Fruit fly (Drosophila melanogaster) whole organism, embryonic: ENCODE results near the gene CG15423.

ENCODE experiments used
- Antp ChIP-seq: fragments of 200-800 bp; sonication (Bioruptor generic); optimal IDR thresholded peaks from 3 replicates; lab custom pipeline; 2016; ENCODE audit warnings: missing biosample characterization, missing genetic modification characterization
- CG11504 ChIP-seq: fragments of 200-800 bp; sonication (Bioruptor generic); optimal IDR thresholded peaks from 3 replicates; lab custom pipeline; 2019; ENCODE audit warnings: missing biosample characterization, mild to moderate bottlenecking, missing genetic modification characterization, moderate library complexity
- CG12104 ChIP-seq: fragments of 200-800 bp; sonication (Bioruptor generic); optimal IDR thresholded peaks from 3 replicates; lab custom pipeline; 2016; ENCODE audit warnings: missing biosample characterization, missing genetic modification characterization
- CG13894 ChIP-seq: fragments of 200-800 bp; sonication (Bioruptor generic); optimal IDR thresholded peaks from 3 replicates; lab custom pipeline; 2018; ENCODE audit warnings: missing biosample characterization, mild to moderate bottlenecking, missing genetic modification characterization, moderate library complexity
- CG1602 ChIP-seq: fragments of 200-800 bp; sonication (Bioruptor generic); optimal IDR thresholded peaks from 3 replicates; lab custom pipeline; 2016; ENCODE audit warnings: missing biosample characterization, missing genetic modification characterization
- CG17568 ChIP-seq: fragments of 200-800 bp; sonication (Bioruptor generic); optimal IDR thresholded peaks from 2 replicates; lab custom pipeline; 2018; ENCODE audit warnings: missing biosample characterization, mild to moderate bottlenecking, missing genetic modification characterization, moderate library complexity
- CG18599 ChIP-seq: fragments of 200-800 bp; sonication (Bioruptor generic); optimal IDR thresholded peaks from 3 replicates; lab custom pipeline; 2017; ENCODE audit warnings: missing biosample characterization, missing genetic modification characterization, mild to moderate bottlenecking, moderate library complexity, missing genetic modification reagents
- CG2199 ChIP-seq: fragments of 200-800 bp; sonication (Bioruptor generic); IDR thresholded peaks from 3 replicates; pipeline ENCODE4 v1.3.6; 2022; ENCODE audit warnings: missing biosample characterization, missing genetic modification characterization
- CG2875 ChIP-seq: fragments of 200-800 bp; sonication (Bioruptor generic); optimal IDR thresholded peaks from 2 replicates; lab custom pipeline; 2017; ENCODE audit warnings: missing biosample characterization, mild to moderate bottlenecking, missing genetic modification characterization, missing genetic modification reagents
- CG34422 ChIP-seq: fragments of 200-800 bp; sonication (Bioruptor generic); IDR thresholded peaks from 3 replicates; pipeline ENCODE4 v1.3.6; 2022; ENCODE audit warnings: missing biosample characterization, missing genetic modification characterization
- CG3847 ChIP-seq: fragments of 200-800 bp; sonication (Bioruptor generic); IDR thresholded peaks from 2 replicates; pipeline ENCODE4 v1.3.6; 2022; ENCODE audit warnings: missing biosample characterization, missing genetic modification characterization
- CG4328 ChIP-seq: fragments of 200-800 bp; sonication (Bioruptor generic); optimal IDR thresholded peaks from 3 replicates; lab custom pipeline; 2017; ENCODE audit warnings: missing biosample characterization, missing genetic modification reagents, missing genetic modification characterization
- CG4820 ChIP-seq: fragments of 200-800 bp; sonication (Bioruptor generic); optimal IDR thresholded peaks from 3 replicates; lab custom pipeline; 2016; ENCODE audit warnings: missing biosample characterization, missing genetic modification characterization
- CG6689 ChIP-seq: fragments of 200-800 bp; sonication (Bioruptor generic); IDR thresholded peaks from 2 replicates; pipeline ENCODE4 v1.3.6; 2022; ENCODE audit warnings: missing biosample characterization, missing genetic modification characterization
- CG6813 ChIP-seq: fragments of 200-800 bp; sonication (Bioruptor generic); optimal IDR thresholded peaks from 2 replicates; lab custom pipeline; 2017; ENCODE audit warnings: missing biosample characterization, missing genetic modification characterization, mild to moderate bottlenecking, moderate library complexity, missing genetic modification reagents
- CG7372 ChIP-seq: fragments of 200-800 bp; sonication (Bioruptor generic); IDR thresholded peaks from 2 replicates; pipeline ENCODE4 v1.3.6; 2022; ENCODE audit warnings: missing biosample characterization, missing genetic modification characterization
- CG7786 ChIP-seq: fragments of 200-800 bp; sonication (Bioruptor generic); optimal IDR thresholded peaks from 2 replicates; lab custom pipeline; 2016; ENCODE audit warnings: missing biosample characterization, missing genetic modification characterization
- CG7839 ChIP-seq: fragments of 200-800 bp; sonication (Bioruptor generic); optimal IDR thresholded peaks from 3 replicates; lab custom pipeline; 2018; ENCODE audit warnings: missing biosample characterization, mild to moderate bottlenecking, missing genetic modification characterization, moderate library complexity
- Camta ChIP-seq: fragments of 200-800 bp; sonication (Bioruptor generic); optimal IDR thresholded peaks from 2 replicates; lab custom pipeline; 2016; ENCODE audit warnings: missing biosample characterization, missing genetic modification characterization
- CkIIα-i1 ChIP-seq: fragments of 200-800 bp; sonication (Bioruptor generic); IDR thresholded peaks from 2 replicates; pipeline ENCODE4 v1.3.6; 2022; ENCODE audit warnings: missing biosample characterization, missing genetic modification characterization
- D19B ChIP-seq: fragments of 200-800 bp; sonication (Bioruptor generic); optimal IDR thresholded peaks from 2 replicates; lab custom pipeline; 2017; ENCODE audit warnings: missing biosample characterization, mild to moderate bottlenecking, missing genetic modification characterization
- Deaf1 ChIP-seq: fragments of 200-800 bp; optimal IDR thresholded peaks from 3 replicates; lab custom pipeline; 2019; ENCODE audit warnings: missing biosample characterization, mild to moderate bottlenecking, missing genetic modification characterization, moderate library complexity
- HmgZ ChIP-seq: fragments of 200-800 bp; sonication (Bioruptor generic); optimal IDR thresholded peaks from 2 replicates; lab custom pipeline; 2018; ENCODE audit warnings: missing biosample characterization, mild to moderate bottlenecking, missing genetic modification characterization
- Hmr ChIP-seq: fragments of 200-800 bp; sonication (Bioruptor generic); optimal IDR thresholded peaks from 3 replicates; lab custom pipeline; 2017; ENCODE audit warnings: mild to moderate bottlenecking, missing biosample characterization, missing genetic modification reagents, missing genetic modification characterization
- MESR4 ChIP-seq: fragments of 200-800 bp; sonication (Bioruptor generic); optimal IDR thresholded peaks from 2 replicates; lab custom pipeline; 2018; ENCODE audit warnings: missing biosample characterization, mild to moderate bottlenecking, missing genetic modification characterization, moderate library complexity
- Mes4 ChIP-seq: fragments of 200-800 bp; sonication (Bioruptor generic); optimal IDR thresholded peaks from 2 replicates; lab custom pipeline; 2016; ENCODE audit warnings: missing biosample characterization, missing genetic modification characterization
- Pdp1 ChIP-seq, 2 experiments: fragments of 200-800 bp; sonication (Bioruptor generic); optimal IDR thresholded peaks; 3 replicates each; lab custom pipeline; 2016; ENCODE audit warnings: missing biosample characterization in 2 of 2, missing genetic modification characterization in 2 of 2, mild to moderate bottlenecking in 1 of 2, moderate library complexity in 1 of 2
- Six4 ChIP-seq: fragments of 200-800 bp; sonication (Bioruptor generic); optimal IDR thresholded peaks from 2 replicates; lab custom pipeline; 2016; ENCODE audit warnings: missing biosample characterization, missing genetic modification characterization
- Sox102F ChIP-seq: fragments of 200-800 bp; sonication (Bioruptor generic); optimal IDR thresholded peaks from 2 replicates; lab custom pipeline; 2018; ENCODE audit warnings: missing biosample characterization, mild to moderate bottlenecking, missing genetic modification characterization, moderate library complexity
- Sry-δ ChIP-seq: fragments of 200-800 bp; sonication (Bioruptor generic); optimal IDR thresholded peaks from 2 replicates; lab custom pipeline; 2016; ENCODE audit warnings: missing biosample characterization, missing genetic modification characterization
- al ChIP-seq: fragments of 200-800 bp; sonication (Bioruptor generic); IDR thresholded peaks from 2 replicates; pipeline ENCODE4 v1.3.6; 2022; ENCODE audit warnings: missing biosample characterization, missing genetic modification characterization
- ase ChIP-seq: fragments of 200-800 bp; sonication (Bioruptor generic); IDR thresholded peaks from 3 replicates; pipeline ENCODE4 v1.3.6; 2022; ENCODE audit warnings: missing biosample characterization, missing genetic modification characterization
- chif ChIP-seq, 2 experiments: fragments of 200-800 bp; sonication (Bioruptor generic); optimal IDR thresholded peaks; 3 replicates each; lab custom pipeline; 2016; ENCODE audit warnings: missing biosample characterization in 2 of 2, missing genetic modification characterization in 2 of 2
- chm ChIP-seq: fragments of 200-800 bp; sonication (Bioruptor generic); IDR thresholded peaks from 2 replicates; pipeline ENCODE4 v1.3.6; 2022; ENCODE audit warnings: missing biosample characterization, missing genetic modification characterization
- crol ChIP-seq: fragments of 200-800 bp; sonication (Bioruptor generic); IDR thresholded peaks from 2 replicates; pipeline ENCODE4 v1.3.6; 2022; ENCODE audit warnings: missing biosample characterization, missing genetic modification characterization
- ems ChIP-seq: fragments of 200-800 bp; sonication (Bioruptor generic); optimal IDR thresholded peaks from 3 replicates; lab custom pipeline; 2016; ENCODE audit warnings: missing biosample characterization, missing genetic modification characterization
- eve ChIP-seq, 2 experiments: fragments of >200 bp; optimal IDR thresholded peaks; 2 replicates each; lab custom pipeline; 2017; ENCODE audit warnings: missing biosample characterization in 2 of 2, missing genetic modification characterization in 2 of 2
- ftz-f1 ChIP-seq: fragments of 200-800 bp; sonication (Bioruptor generic); optimal IDR thresholded peaks from 2 replicates; lab custom pipeline; 2016; ENCODE audit warnings: missing biosample characterization, missing genetic modification characterization
- ind ChIP-seq: fragments of 200-800 bp; sonication (Bioruptor generic); optimal IDR thresholded peaks from 3 replicates; lab custom pipeline; 2016; ENCODE audit warnings: missing biosample characterization, missing genetic modification characterization
- knrl ChIP-seq: fragments of 200-800 bp; sonication (Bioruptor generic); IDR thresholded peaks from 3 replicates; pipeline ENCODE4 v1.3.6; 2022; ENCODE audit warnings: missing biosample characterization, missing genetic modification characterization; ENCODE audit not compliant: partially characterized antibody
- lola ChIP-seq, 3 experiments: fragments of >200 bp in 2 of 3; fragments of 200-800 bp in 1 of 3; sonication (Bioruptor generic) in 1 of 3; optimal IDR thresholded peaks; 2 replicates each; lab custom pipeline; 2017 to 2019; ENCODE audit warnings: missing biosample characterization in 3 of 3, missing genetic modification characterization in 3 of 3, mild to moderate bottlenecking in 1 of 3, moderate library complexity in 1 of 3
- oc ChIP-seq: fragments of 200-800 bp; sonication (Bioruptor generic); optimal IDR thresholded peaks from 2 replicates; lab custom pipeline; 2018; ENCODE audit warnings: missing biosample characterization, mild to moderate bottlenecking, missing genetic modification characterization, moderate library complexity
- org-1 ChIP-seq: fragments of 200-800 bp; sonication (Bioruptor generic); optimal IDR thresholded peaks from 2 replicates; lab custom pipeline; 2017; ENCODE audit warnings: missing biosample characterization, missing genetic modification characterization
- rib ChIP-seq: fragments of 200-800 bp; sonication (Bioruptor generic); IDR thresholded peaks from 2 replicates; pipeline ENCODE4 v1.3.6; 2022; ENCODE audit warnings: missing biosample characterization, missing genetic modification characterization
- salm ChIP-seq: fragments of 200-800 bp; sonication (Bioruptor generic); optimal IDR thresholded peaks from 2 replicates; lab custom pipeline; 2018; ENCODE audit warnings: missing biosample characterization, mild to moderate bottlenecking, missing genetic modification characterization
- sqz ChIP-seq: fragments of 200-800 bp; sonication (Bioruptor generic); optimal IDR thresholded peaks from 3 replicates; lab custom pipeline; 2018; ENCODE audit warnings: missing biosample characterization, mild to moderate bottlenecking, missing genetic modification characterization
- stwl ChIP-seq: fragments of 200-800 bp; sonication (Bioruptor generic); optimal IDR thresholded peaks from 3 replicates; lab custom pipeline; 2018; ENCODE audit warnings: missing biosample characterization, mild to moderate bottlenecking, missing genetic modification characterization, moderate library complexity
- tin ChIP-seq: fragments of 200-800 bp; sonication (Bioruptor generic); optimal IDR thresholded peaks from 3 replicates; lab custom pipeline; 2016; ENCODE audit warnings: missing biosample characterization, missing genetic modification characterization
- tup ChIP-seq: fragments of 200-800 bp; sonication (Bioruptor generic); optimal IDR thresholded peaks from 2 replicates; lab custom pipeline; 2016; ENCODE audit warnings: missing biosample characterization, mild to moderate bottlenecking, missing genetic modification characterization, moderate library complexity

The CG15423 gene

dm6 chr2L:4028697-4029096 lies 22.9 kb downstream of the CG15423 start (continued):
- TF ChIP-seq CG17568 (GFP tag; lab: Kevin White, UChicago), result no peak
- no peak for TF ChIP-seq CG6689 (GFP tag; lab: Robert Waterston, UW)
- no peak for TF ChIP-seq MESR4 (GFP tag; lab: Kevin White, UChicago)
- TF ChIP-seq CG7786 (GFP tag; lab: Kevin White, UChicago), result no peak
- TF ChIP-seq lola (GFP tag; optimal IDR thresholded peaks at IDR 0.05; lab: Kevin White, UChicago), result no peak
- TF ChIP-seq ftz-f1 (GFP tag; lab: Kevin White, UChicago), result no peak
- no peak for TF ChIP-seq stwl (tag; lab: Kevin White, UChicago)
- no peak for TF ChIP-seq chif (GFP tag; optimal IDR thresholded peaks at IDR 0.05; lab: Kevin White, UChicago)
- TF ChIP-seq chm (GFP tag; lab: Robert Waterston, UW), result no peak
- no peak for TF ChIP-seq salm (tag; lab: Kevin White, UChicago)
- no peak for TF ChIP-seq CkIIα-i1 (GFP tag; lab: Robert Waterston, UW)
- TF ChIP-seq CG1602 (GFP tag; lab: Kevin White, UChicago), result no peak
- TF ChIP-seq sqz (GFP tag; lab: Kevin White, UChicago), result no peak
- TF ChIP-seq HmgZ (tag; lab: Kevin White, UChicago), result no peak
- TF ChIP-seq al (GFP tag; lab: Robert Waterston, UW), result no peak
- TF ChIP-seq CG18599, result no peak
- TF ChIP-seq oc (tag; lab: Kevin White, UChicago), result peak; percentile 17
- no peak for TF ChIP-seq CG7372 (GFP tag; lab: Robert Waterston, UW)
- TF ChIP-seq Deaf1, result no peak
- TF ChIP-seq CG12104 (GFP tag; lab: Kevin White, UChicago), result no peak
- no peak for TF ChIP-seq CG3847 (GFP tag; lab: Robert Waterston, UW)
- no peak for TF ChIP-seq Sox102F (GFP tag; lab: Kevin White, UChicago)
- TF ChIP-seq eve (GFP tag; optimal IDR thresholded peaks at IDR 0.05; lab: Kevin White, UChicago), result no peak
- no peak for TF ChIP-seq tup (GFP tag; lab: Kevin White, UChicago)
- peak; percentile 69; the same call in 2 of the 3 replicates for TF ChIP-seq CG2199 (GFP tag; lab: Robert Waterston, UW)
- TF ChIP-seq crol (GFP tag; lab: Robert Waterston, UW), result peak; percentile 88

- TF ChIP-seq ems (GFP tag; lab: Kevin White, UChicago), result peak; percentile 60
- peak; percentile 93 for TF ChIP-seq CG11504 (tag; lab: Kevin White, UChicago)
- TF ChIP-seq CG4328, result no peak
- TF ChIP-seq CG4820 (GFP tag; lab: Kevin White, UChicago), result peak; percentile 85
- TF ChIP-seq Antp, result peak; percentile 76
- TF ChIP-seq D19B (GFP tag; lab: Kevin White, UChicago), result peak; percentile 90
- peak; percentile 80 for TF ChIP-seq Mes4 (GFP tag; lab: Kevin White, UChicago)
- TF ChIP-seq Sry-δ (GFP tag; lab: Kevin White, UChicago), result peak; percentile 27
- peak; percentile 90 for TF ChIP-seq CG7839 (tag; lab: Kevin White, UChicago)
- TF ChIP-seq ind (GFP tag; lab: Kevin White, UChicago), result peak; percentile 77
- no peak; the same call in 1 of the 2 replicates for TF ChIP-seq rib (GFP tag; lab: Robert Waterston, UW)
- peak; percentile 84 for TF ChIP-seq CG34422
- peak; percentile 57 for TF ChIP-seq org-1 (GFP tag; lab: Kevin White, UChicago)
- TF ChIP-seq Six4, result peak; percentile 80
- TF ChIP-seq CG6813 (GFP tag; lab: Kevin White, UChicago), result peak; percentile 76
- TF ChIP-seq knrl, result peak; percentile 56; the same call in 1 of the 3 replicates
- peak; percentile 80 for TF ChIP-seq Pdp1 (GFP tag; optimal IDR thresholded peaks at IDR 0.05; lab: Kevin White, UChicago)
- peak; percentile 83 for TF ChIP-seq Camta (GFP tag; lab: Kevin White, UChicago)
- TF ChIP-seq CG2875 (GFP tag; lab: Kevin White, UChicago), result peak; percentile 74
- TF ChIP-seq tin (GFP tag; lab: Kevin White, UChicago), result peak; percentile 84
- peak; percentile 85 for TF ChIP-seq ase (GFP tag; lab: Robert Waterston, UW)
- TF ChIP-seq oc (tag; lab: Kevin White, UChicago), result peak; percentile 80
- TF ChIP-seq Hmr, result peak; percentile 67
- TF ChIP-seq CG13894 (tag; lab: Kevin White, UChicago), result peak; percentile 17
Measured at dm6 chr2L:4030236-4030943, 24.5 kb downstream of the CG15423 start.
